Fruit fly (Drosophila melanogaster) whole organism, prepupa: ENCODE measurements around the gene CG31368.
A peak's percentile ranks its signal among the peaks of the same experiment; 100 is the strongest.

Experiments used
- Blimp-1 ChIP-seq: fragments of 200-800 bp; sonication (Bioruptor generic); optimal IDR thresholded peaks from 3 replicates; lab custom pipeline; 2017; ENCODE audit warnings: missing biosample characterization, missing genetic modification characterization, mild to moderate bottlenecking, moderate library complexity, missing genetic modification reagents
- CG10669 ChIP-seq: fragments of 200-800 bp; sonication (Bioruptor generic); optimal IDR thresholded peaks from 3 replicates; lab custom pipeline; 2018; ENCODE audit warnings: missing biosample characterization, mild to moderate bottlenecking, missing genetic modification characterization, moderate library complexity
- CG11294 ChIP-seq: fragments of 200-800 bp; sonication (Bioruptor generic); IDR thresholded peaks from 2 replicates; pipeline ENCODE4 v1.3.6; 2022; ENCODE audit warnings: missing biosample characterization, missing genetic modification characterization
- CG11762 ChIP-seq: fragments of 200-800 bp; sonication (Bioruptor generic); optimal IDR thresholded peaks from 3 replicates; lab custom pipeline; 2016; ENCODE audit warnings: missing biosample characterization, missing genetic modification characterization; ENCODE audit not compliant: insufficient read depth
- CG15336 ChIP-seq: fragments of 200-800 bp; sonication (Bioruptor generic); IDR thresholded peaks from 2 replicates; pipeline ENCODE4 v1.3.6; 2022; ENCODE audit warnings: missing biosample characterization, missing genetic modification characterization
- CG1621 ChIP-seq: fragments of 200-800 bp; sonication (Bioruptor generic); optimal IDR thresholded peaks from 3 replicates; lab custom pipeline; 2018; ENCODE audit warnings: missing biosample characterization, mild to moderate bottlenecking, missing genetic modification characterization
- CG3032 ChIP-seq: fragments of 200-800 bp; optimal IDR thresholded peaks from 2 replicates; lab custom pipeline; 2019; ENCODE audit warnings: missing biosample characterization, mild to moderate bottlenecking, missing genetic modification characterization, moderate library complexity
- CG31627 ChIP-seq: fragments of 200-800 bp; sonication (Bioruptor generic); optimal IDR thresholded peaks from 3 replicates; lab custom pipeline; 2016; ENCODE audit warnings: missing biosample characterization, missing genetic modification characterization
- CG32006 ChIP-seq: fragments of 200-800 bp; sonication (Bioruptor generic); optimal IDR thresholded peaks from 3 replicates; lab custom pipeline; 2017; ENCODE audit warnings: missing biosample characterization, mild to moderate bottlenecking, missing genetic modification characterization
- CG34406 ChIP-seq: fragments of 200-800 bp; sonication (Bioruptor generic); optimal IDR thresholded peaks from 3 replicates; lab custom pipeline; 2016; ENCODE audit warnings: missing biosample characterization, missing genetic modification characterization
- CG3919 ChIP-seq: fragments of 200-800 bp; sonication (Bioruptor generic); optimal IDR thresholded peaks from 3 replicates; lab custom pipeline; 2016; ENCODE audit warnings: missing biosample characterization, missing genetic modification characterization
- CG4318 ChIP-seq: fragments of 200-800 bp; sonication (Bioruptor generic); optimal IDR thresholded peaks from 3 replicates; lab custom pipeline; 2017; ENCODE audit warnings: missing biosample characterization, mild to moderate bottlenecking, missing genetic modification characterization
- CG6163 ChIP-seq: fragments of 200-800 bp; sonication (Bioruptor generic); IDR thresholded peaks from 3 replicates; pipeline ENCODE4 v1.3.6; 2022; ENCODE audit warnings: missing biosample characterization, missing genetic modification characterization
- CG6808 ChIP-seq: fragments of 200-800 bp; sonication (Bioruptor generic); optimal IDR thresholded peaks from 3 replicates; lab custom pipeline; 2017; ENCODE audit warnings: missing biosample characterization, missing genetic modification characterization, mild to moderate bottlenecking, moderate library complexity, missing genetic modification reagents
- CG6854 ChIP-seq: fragments of 200-800 bp; sonication (Bioruptor generic); optimal IDR thresholded peaks from 2 replicates; lab custom pipeline; 2017; ENCODE audit warnings: missing biosample characterization, mild to moderate bottlenecking, missing genetic modification characterization
- CG8119 ChIP-seq: fragments of 200-800 bp; sonication (Bioruptor generic); IDR thresholded peaks from 3 replicates; pipeline ENCODE4 v1.3.6; 2022; ENCODE audit warnings: missing biosample characterization, missing genetic modification characterization
- CG8632 ChIP-seq: fragments of 200-800 bp; sonication (Bioruptor generic); optimal IDR thresholded peaks from 3 replicates; lab custom pipeline; 2016; ENCODE audit warnings: missing biosample characterization, missing genetic modification characterization
- CG9139 ChIP-seq: fragments of 200-800 bp; sonication (Bioruptor generic); optimal IDR thresholded peaks from 3 replicates; lab custom pipeline; 2017; ENCODE audit warnings: missing biosample characterization, mild to moderate bottlenecking, missing genetic modification characterization
- Eip75B ChIP-seq: fragments of 200-800 bp; sonication (Bioruptor generic); optimal IDR thresholded peaks from 3 replicates; lab custom pipeline; 2016; ENCODE audit warnings: missing biosample characterization, missing genetic modification characterization
- Eip78C ChIP-seq: fragments of 200-800 bp; sonication (Bioruptor generic); peaks from one replicate; lab custom pipeline; 2016; ENCODE audit warnings: missing biosample characterization, missing genetic modification characterization
- Eip93F ChIP-seq: fragments of 200-800 bp; sonication (Bioruptor generic); optimal IDR thresholded peaks from 2 replicates; lab custom pipeline; 2016; ENCODE audit warnings: missing biosample characterization, mild to moderate bottlenecking, missing genetic modification characterization
- Ets96B ChIP-seq: fragments of 200-800 bp; optimal IDR thresholded peaks from 2 replicates; lab custom pipeline; 2019; ENCODE audit warnings: missing biosample characterization, mild to moderate bottlenecking, missing genetic modification characterization, moderate library complexity
- Gug ChIP-seq: fragments of 200-800 bp; sonication (Bioruptor generic); IDR thresholded peaks from 2 replicates; pipeline ENCODE4 v1.3.6; 2022; ENCODE audit warnings: missing biosample characterization, missing genetic modification characterization
- Hr38 ChIP-seq: sonication (Bioruptor generic); optimal IDR thresholded peaks from 2 replicates; lab custom pipeline; 2016; ENCODE audit warnings: missing biosample characterization, missing genetic modification characterization
- Hr4 ChIP-seq: fragments of 200-800 bp; sonication (Bioruptor generic); optimal IDR thresholded peaks from 3 replicates; lab custom pipeline; 2016; ENCODE audit warnings: missing biosample characterization, missing genetic modification characterization
- Met ChIP-seq: fragments of 200-800 bp; sonication (Bioruptor generic); optimal IDR thresholded peaks from 3 replicates; lab custom pipeline; 2016; ENCODE audit warnings: missing biosample characterization, missing genetic modification characterization
- OdsH ChIP-seq: fragments of 200-800 bp; sonication (Bioruptor generic); optimal IDR thresholded peaks from 3 replicates; lab custom pipeline; 2016; ENCODE audit warnings: missing biosample characterization, missing genetic modification characterization
- Sox102F ChIP-seq: fragments of 200-800 bp; sonication (Bioruptor generic); optimal IDR thresholded peaks from 2 replicates; lab custom pipeline; 2016; ENCODE audit warnings: missing biosample characterization, mild to moderate bottlenecking, missing genetic modification characterization
- achi ChIP-seq: fragments of 200-800 bp; sonication (Bioruptor generic); optimal IDR thresholded peaks from 3 replicates; lab custom pipeline; 2016; ENCODE audit warnings: missing biosample characterization, missing genetic modification characterization
- acj6 ChIP-seq: fragments of 200-800 bp; sonication (Bioruptor generic); optimal IDR thresholded peaks from 3 replicates; lab custom pipeline; 2016; ENCODE audit warnings: missing biosample characterization, missing genetic modification characterization
- dac ChIP-seq: fragments of 200-800 bp; sonication (Bioruptor generic); optimal IDR thresholded peaks from 2 replicates; lab custom pipeline; 2017; ENCODE audit warnings: missing biosample characterization, mild to moderate bottlenecking, missing genetic modification characterization
- dsx ChIP-seq: fragments of 200-800 bp; optimal IDR thresholded peaks from 3 replicates; lab custom pipeline; 2019; ENCODE audit warnings: missing biosample characterization, mild to moderate bottlenecking, missing genetic modification characterization, moderate library complexity; ENCODE audit not compliant: poor library complexity, severe bottlenecking
- eg ChIP-seq: fragments of 200-800 bp; sonication (Bioruptor generic); IDR thresholded peaks from 3 replicates; pipeline ENCODE4 v1.3.6; 2022; ENCODE audit warnings: missing biosample characterization, missing genetic modification characterization
- esn ChIP-seq: fragments of 200-800 bp; sonication (Bioruptor generic); optimal IDR thresholded peaks from 2 replicates; lab custom pipeline; 2016; ENCODE audit warnings: missing biosample characterization, mild to moderate bottlenecking, missing genetic modification characterization, moderate library complexity
- fd59A ChIP-seq: fragments of 200-800 bp; sonication (Bioruptor generic); optimal IDR thresholded peaks from 2 replicates; lab custom pipeline; 2017; ENCODE audit warnings: missing biosample characterization, mild to moderate bottlenecking, missing genetic modification characterization, missing genetic modification reagents
- fd85E ChIP-seq: fragments of 200-800 bp; sonication (Bioruptor generic); optimal IDR thresholded peaks from 3 replicates; lab custom pipeline; 2016; ENCODE audit warnings: missing biosample characterization, missing genetic modification characterization
- net ChIP-seq: fragments of 200-800 bp; sonication (Bioruptor generic); optimal IDR thresholded peaks from 3 replicates; lab custom pipeline; 2016; ENCODE audit warnings: missing biosample characterization, missing genetic modification characterization
- spab ChIP-seq: fragments of 200-800 bp; sonication (Bioruptor generic); optimal IDR thresholded peaks from 2 replicates; lab custom pipeline; 2017; ENCODE audit warnings: missing biosample characterization, mild to moderate bottlenecking, missing genetic modification characterization, missing genetic modification reagents
- ss ChIP-seq, 2 experiments: fragments of 200-800 bp; sonication (Bioruptor generic); optimal IDR thresholded peaks; 2 replicates in 1 of 2; 3 replicates in 1 of 2; lab custom pipeline; 2017 to 2018; ENCODE audit warnings: mild to moderate bottlenecking in 2 of 2, missing biosample characterization in 2 of 2, missing genetic modification characterization in 2 of 2, moderate library complexity in 1 of 2
- svp ChIP-seq: fragments of 200-800 bp; sonication (Bioruptor generic); peaks from one replicate; lab custom pipeline; 2016; ENCODE audit warnings: missing biosample characterization, missing genetic modification characterization
- topi ChIP-seq: fragments of 200-800 bp; sonication (Bioruptor generic); optimal IDR thresholded peaks from 3 replicates; lab custom pipeline; 2016; ENCODE audit warnings: missing biosample characterization, missing genetic modification characterization
- vri ChIP-seq: fragments of 200-800 bp; sonication (Bioruptor generic); optimal IDR thresholded peaks from 3 replicates; lab custom pipeline; 2016; ENCODE audit warnings: missing biosample characterization, mild to moderate bottlenecking, missing genetic modification characterization

The CG31368 gene

DNA sequence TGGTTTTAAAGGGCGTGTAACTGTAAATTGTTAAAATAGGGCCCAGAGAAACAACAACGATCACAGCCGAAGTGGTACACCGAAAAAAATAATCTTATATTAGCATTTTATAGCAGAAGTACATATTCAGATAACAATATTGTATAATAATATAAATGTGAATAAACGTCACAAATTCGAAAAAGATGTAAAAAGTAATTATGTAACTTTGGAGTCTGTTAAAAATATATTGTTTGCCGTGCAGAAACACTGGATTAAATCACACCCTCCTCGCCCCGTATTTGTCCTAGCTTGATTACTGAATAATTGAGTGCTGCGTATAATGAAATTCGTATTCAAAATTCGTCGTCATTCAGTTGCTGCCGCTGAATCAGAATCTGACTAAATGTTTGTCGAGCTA lies 27.4 kb upstream of the CG31368 start:
- TF ChIP-seq CG8119 (0 out of 3 replicates have a peak, but pooled peaks have one; percentile 26), CG10669 (GFP tag; lab: Kevin White, UChicago) (no peak), vri (GFP tag; lab: Kevin White, UChicago) (no peak), CG34406 (GFP tag; lab: Kevin White, UChicago) (peak; percentile 23), Eip78C (GFP tag; lab: Kevin White, UChicago) (peak; percentile 74), eg (GFP tag; lab: Robert Waterston, UW) (0 out of 3 replicates have a peak, but pooled peaks have one; percentile 21), CG8632 (GFP tag; lab: Kevin White, UChicago) (peak; percentile 39), acj6 (GFP tag; lab: Kevin White, UChicago) (peak; percentile 26), Eip75B (GFP tag; lab: Kevin White, UChicago) (no peak), OdsH (peak; percentile 26), Hr4 (GFP tag; lab: Kevin White, UChicago) (peak; percentile 22), CG32006 (GFP tag; lab: Kevin White, UChicago) (peak; percentile 11), achi (GFP tag; lab: Kevin White, UChicago) (peak; percentile 32), Met (GFP tag; lab: Kevin White, UChicago) (peak; percentile 16), CG3919 (GFP tag; lab: Kevin White, UChicago) (peak; percentile 8), esn (peak; percentile 6), CG3032 (peak; percentile 6), net (GFP tag; lab: Kevin White, UChicago) (no peak), svp (GFP tag; lab: Kevin White, UChicago) (peak; percentile 25)

DNA sequence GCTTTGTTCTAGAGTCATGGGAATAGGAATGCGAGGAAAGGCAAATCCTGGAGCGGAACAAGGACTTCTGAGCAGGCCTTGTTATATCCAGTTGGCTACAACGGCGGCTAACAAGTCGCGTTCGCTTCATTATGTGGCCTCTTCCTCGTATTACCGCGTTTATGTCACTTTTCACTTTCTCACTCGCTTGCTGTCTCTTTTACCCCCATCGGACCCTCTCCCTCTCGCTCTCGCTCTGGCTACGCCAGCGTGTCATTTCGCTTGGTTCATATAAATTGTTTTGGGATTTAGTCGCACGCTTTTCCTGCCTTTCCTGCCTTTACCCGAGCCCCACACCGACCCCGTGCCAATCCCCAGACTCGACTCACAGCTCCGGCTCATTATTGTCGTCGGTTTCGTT lies 26.3 kb upstream of the CG31368 start:
- TF ChIP-seq Sox102F = no peak
- peak; percentile 58 for TF ChIP-seq Blimp-1
- TF ChIP-seq CG8119 = no peak
- TF ChIP-seq fd59A (GFP tag; lab: Kevin White, UChicago) = no peak
- no peak for TF ChIP-seq CG15336 (GFP tag; lab: Robert Waterston, UW)
- TF ChIP-seq net (GFP tag; lab: Kevin White, UChicago) = no peak
- TF ChIP-seq CG4318 = no peak
- no peak for TF ChIP-seq Hr38 (GFP tag; lab: Kevin White, UChicago)
- 0 out of 3 replicates have a peak, but pooled peaks have one; percentile 13 for TF ChIP-seq CG6163 (GFP tag; lab: Robert Waterston, UW)
- TF ChIP-seq CG3919 (GFP tag; lab: Kevin White, UChicago) = no peak
- no peak for TF ChIP-seq Gug
- no peak for TF ChIP-seq dac
- no peak for TF ChIP-seq svp (GFP tag; lab: Kevin White, UChicago)
- no peak for TF ChIP-seq achi (GFP tag; lab: Kevin White, UChicago)
- TF ChIP-seq Eip78C (GFP tag; lab: Kevin White, UChicago) = peak; percentile 41
- no peak for TF ChIP-seq CG6808 (GFP tag; lab: Kevin White, UChicago)
- no peak for TF ChIP-seq CG6854 (GFP tag; lab: Kevin White, UChicago)

DNA sequence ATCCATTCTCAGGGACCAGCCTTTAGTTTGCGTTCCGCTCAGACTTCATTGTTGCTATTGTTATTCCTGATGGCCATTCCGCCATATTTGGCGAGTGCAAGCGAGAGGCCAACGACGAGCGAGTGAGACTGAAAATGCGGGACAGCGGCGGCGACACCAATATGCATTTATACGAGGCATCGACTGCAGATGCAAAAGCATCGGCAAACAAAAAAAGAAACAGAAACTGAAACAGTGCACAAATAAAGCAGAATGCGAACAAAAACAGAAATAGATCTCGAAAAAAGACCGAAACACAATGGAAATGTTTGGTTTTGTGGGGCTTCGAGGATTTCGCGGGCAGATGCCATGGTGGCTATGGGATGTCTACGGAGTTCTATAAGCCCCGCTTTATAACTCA lies 23.5 kb upstream of the CG31368 start:
- TF ChIP-seq CG8119 (0 out of 3 replicates have a peak, but pooled peaks have one; percentile 34), Ets96B (tag; lab: Kevin White, UChicago) (peak; percentile 37), Sox102F (peak; percentile 27), net (GFP tag; lab: Kevin White, UChicago) (peak; percentile 9), fd85E (GFP tag; lab: Kevin White, UChicago) (no peak), topi (GFP tag; lab: Kevin White, UChicago) (no peak), CG1621 (peak; percentile 67), CG32006 (GFP tag; lab: Kevin White, UChicago) (no peak), CG11762 (GFP tag; lab: Kevin White, UChicago) (no peak), ss (GFP tag; optimal IDR thresholded peaks at IDR 0.05; lab: Kevin White, UChicago) (peak; percentile 79 to 80), CG31627 (no peak), CG9139 (GFP tag; lab: Kevin White, UChicago) (peak; percentile 73), CG6163 (GFP tag; lab: Robert Waterston, UW) (peak; percentile 82), achi (GFP tag; lab: Kevin White, UChicago) (no peak), CG6854 (GFP tag; lab: Kevin White, UChicago) (peak; percentile 40), CG8632 (GFP tag; lab: Kevin White, UChicago) (no peak), CG6808 (GFP tag; lab: Kevin White, UChicago) (peak; percentile 60), CG34406 (GFP tag; lab: Kevin White, UChicago) (no peak), spab (peak; percentile 45), CG11294 (no peak), dsx (GFP tag; lab: Kevin White, UChicago) (peak; percentile 90), CG10669 (GFP tag; lab: Kevin White, UChicago) (no peak), eg (GFP tag; lab: Robert Waterston, UW) (peak; percentile 39; the same call in 1 of the 3 replicates), Eip93F (GFP tag; lab: Kevin White, UChicago) (no peak), Eip75B (GFP tag; lab: Kevin White, UChicago) (no peak)
- TF ChIP-seq, all 60 proteins: peak for 13
